Fruit fly (Drosophila melanogaster): ENCODE data around the gene Lip1.

Lip1 gene

DNA sequence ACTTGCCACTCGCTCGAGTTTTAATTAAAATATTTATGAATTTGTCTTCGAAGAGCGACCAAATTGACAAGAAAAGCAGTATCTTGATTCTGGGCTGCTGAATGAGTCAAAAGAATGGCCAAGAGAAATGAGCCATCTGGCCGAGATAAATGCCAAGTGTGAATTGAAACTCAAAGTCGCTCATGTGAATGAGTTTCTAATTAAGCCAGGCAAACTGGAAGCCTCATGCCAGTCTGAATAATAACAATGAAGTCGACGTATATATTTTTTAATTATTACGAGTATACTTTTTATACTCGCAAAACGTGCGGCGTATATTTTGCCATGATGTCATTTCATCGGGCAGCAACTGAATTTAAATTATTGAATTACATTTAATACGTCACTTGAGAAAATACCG is 8.0 kb upstream of the Lip1 start, which contains the start of gene Lip2:
TSS of gene Lip2 (minus strand) at position 101 of the 400 bp plus-strand sequence.
- no peak for TF ChIP-seq Max (GFP tag; optimal IDR thresholded peaks at IDR 0.05)
- no peak for TF ChIP-seq CG13123 (GFP tag; optimal IDR thresholded peaks at IDR 0.05)
- TF ChIP-seq ind (GFP tag; optimal IDR thresholded peaks at IDR 0.05): no peak
- TF ChIP-seq ap (GFP tag; IDR thresholded peaks at IDR 0.05): no peak

DNA sequence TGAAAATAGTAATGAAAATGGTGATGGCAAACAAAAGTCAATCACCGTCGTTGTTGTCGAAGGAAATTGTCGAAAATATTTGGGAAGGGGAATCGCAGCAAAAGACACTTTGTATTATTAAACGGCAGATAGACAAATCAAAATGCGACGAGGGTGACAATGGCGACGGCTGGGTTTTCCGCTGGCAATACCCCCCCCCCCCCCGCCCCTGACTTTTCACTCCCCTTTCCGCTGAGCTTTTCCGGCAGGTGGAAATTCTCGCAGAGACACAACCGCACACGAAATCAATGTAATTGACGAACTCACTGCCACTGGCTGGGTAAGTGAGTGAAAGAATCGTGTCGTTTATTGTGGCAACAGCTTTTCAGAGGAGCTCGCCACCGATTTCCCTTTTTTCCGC is 6.7 kb upstream of the Lip1 start:
- TF ChIP-seq Ets65A (GFP tag): peak; percentile 13
- no peak for TF ChIP-seq CG7839 (tag; optimal IDR thresholded peaks at IDR 0.05)
- TF ChIP-seq Hr39 (optimal IDR thresholded peaks at IDR 0.05): peak; percentile 64
- TF ChIP-seq crol (GFP tag; IDR thresholded peaks at IDR 0.05): peak; percentile 67

DNA sequence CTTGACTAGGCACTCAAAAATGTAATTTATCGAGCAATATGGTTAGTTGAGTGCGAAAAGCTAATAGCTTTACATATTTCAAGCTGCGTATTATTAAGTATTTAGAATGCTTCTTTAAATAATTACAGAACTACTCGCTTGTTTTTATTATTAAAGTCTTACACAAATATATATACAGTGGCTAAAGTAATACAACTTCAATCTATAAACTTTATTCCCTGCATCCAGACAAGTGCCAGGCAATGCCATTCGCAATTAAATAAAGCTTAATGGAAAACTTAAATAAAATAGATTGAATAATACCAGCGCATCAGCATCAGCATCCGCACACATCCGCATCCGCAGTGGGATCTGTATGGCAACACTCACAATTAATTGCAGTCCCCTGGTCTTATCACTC is 4.9 kb upstream of the Lip1 start:
- TF ChIP-seq CG42726 (GFP tag; IDR thresholded peaks at IDR 0.05; ENCODE audit: partially characterized antibody) (no peak), sug (tag; optimal IDR thresholded peaks at IDR 0.05) (no peak), Ets65A (GFP tag) (peak; percentile 73), CG31388 (GFP tag; optimal IDR thresholded peaks at IDR 0.05) (no peak), pum (GFP tag; optimal IDR thresholded peaks at IDR 0.05) (no peak), CG16863 (GFP tag; optimal IDR thresholded peaks at IDR 0.05) (no peak), trh (GFP tag; optimal IDR thresholded peaks at IDR 0.05) (no peak), CG3838 (GFP tag; optimal IDR thresholded peaks at IDR 0.05) (no peak)

DNA sequence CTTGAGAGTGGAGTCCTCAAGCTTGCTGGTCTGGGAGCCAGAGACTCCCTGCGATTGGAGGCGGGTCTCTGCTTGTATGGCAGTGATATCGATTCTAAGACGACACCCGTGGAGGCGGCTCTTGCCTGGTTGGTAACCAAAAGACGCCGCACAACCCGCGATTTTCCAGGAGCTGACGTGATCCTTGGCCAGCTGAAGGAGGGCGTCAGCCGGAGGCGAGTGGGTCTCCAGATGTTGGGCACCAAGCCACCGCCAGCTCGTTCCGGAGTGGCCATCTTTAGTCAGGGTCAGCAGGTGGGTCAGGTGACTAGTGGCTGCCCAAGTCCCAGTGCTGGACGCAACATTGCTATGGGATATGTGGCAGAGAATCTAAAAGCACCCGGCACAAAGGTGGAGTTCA is 3.1 kb upstream of the Lip1 start:
- peak; percentile 90 for TF ChIP-seq Ets65A (GFP tag)
- no peak for TF ChIP-seq CG34224 (GFP tag; IDR thresholded peaks at IDR 0.05; ENCODE audit: partially characterized antibody)

DNA sequence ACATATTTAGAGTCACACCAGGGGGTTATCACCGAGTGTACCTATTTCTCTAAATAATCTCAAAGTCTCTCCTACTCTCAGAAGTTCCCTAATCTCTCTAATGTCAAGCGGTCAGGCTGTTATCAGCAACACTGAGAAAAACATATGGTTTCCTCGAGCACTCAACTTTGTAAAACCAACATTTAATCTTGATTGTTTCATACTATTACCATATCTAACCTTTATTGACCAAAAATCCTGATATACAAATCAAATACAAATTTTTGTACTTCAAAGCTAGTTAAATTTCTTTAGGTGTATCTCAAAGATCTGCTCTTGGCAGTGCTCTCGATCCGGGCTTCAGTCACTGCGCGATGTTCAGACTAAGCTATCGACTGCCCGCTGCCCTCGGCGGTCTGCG is 1.9 kb upstream of the Lip1 start, which contains the start of gene CG6415:
TSS of gene CG6415 (plus strand) at position 341 of the 400 bp plus-strand sequence.
- TF ChIP-seq CG32772 (GFP tag; IDR thresholded peaks at IDR 0.05) (peak; percentile 72), CG11456 (GFP tag; IDR thresholded peaks at IDR 0.05) (peak; percentile 78), cas (GFP tag; IDR thresholded peaks at IDR 0.05) (0 out of 2 replicates have a peak, but pooled peaks have one; percentile 19), tna (GFP tag; IDR thresholded peaks at IDR 0.05; ENCODE audit: partially characterized antibody) (no peak), Kr (GFP tag; optimal IDR thresholded peaks at IDR 0.05) (no peak), CG11398 (GFP tag; optimal IDR thresholded peaks at IDR 0.05) (peak; percentile 42), Hr3 (GFP tag; optimal IDR thresholded peaks at IDR 0.05) (peak; percentile 60), ash1 (GFP tag; optimal IDR thresholded peaks at IDR 0.05) (no peak), jigr1 (GFP tag; IDR thresholded peaks at IDR 0.05) (no peak), gcm (GFP tag; optimal IDR thresholded peaks at IDR 0.05) (no peak), mld (GFP tag; IDR thresholded peaks at IDR 0.05; ENCODE audit: partially characterized antibody) (no peak), CG16813 (GFP tag; IDR thresholded peaks at IDR 0.05; ENCODE audit: partially characterized antibody) (no peak), CG4424 (GFP tag; optimal IDR thresholded peaks at IDR 0.05) (peak; percentile 78), Rfx (GFP tag; IDR thresholded peaks at IDR 0.05) (peak; percentile 81), CG1024 (GFP tag; IDR thresholded peaks at IDR 0.05) (no peak), Dad (GFP tag; optimal IDR thresholded peaks at IDR 0.05) (peak; percentile 20), CG30431 (GFP tag; optimal IDR thresholded peaks at IDR 0.05) (peak; percentile 54), Hmr (GFP tag; optimal IDR thresholded peaks at IDR 0.05) (peak; percentile 72), Trl (optimal IDR thresholded peaks at IDR 0.05) (no peak), Trl (GFP tag; optimal IDR thresholded peaks at IDR 0.05) (peak; percentile 47), Fer2 (tag; optimal IDR thresholded peaks at IDR 0.05) (peak; percentile 57), Mes4 (GFP tag; optimal IDR thresholded peaks at IDR 0.05) (peak; percentile 54), Stat92E (GFP tag; optimal IDR thresholded peaks at IDR 0.05) (no peak), Sox100B (GFP tag; optimal IDR thresholded peaks at IDR 0.05) (peak; percentile 68), cg (GFP tag; optimal IDR thresholded peaks at IDR 0.05) (no peak), BEAF-32 (GFP tag; optimal IDR thresholded peaks at IDR 0.05) (no peak), Dref (GFP tag; IDR thresholded peaks at IDR 0.05) (no peak), wor (GFP tag; IDR thresholded peaks at IDR 0.05) (0 out of 2 replicates have a peak, but pooled peaks have one; percentile 30), CG15601 (tag; optimal IDR thresholded peaks at IDR 0.05) (peak; percentile 55), HLH54F (GFP tag; optimal IDR thresholded peaks at IDR 0.05) (peak; percentile 36)
